Fruit fly (Drosophila melanogaster): ENCODE measurements around the gene Nepl8.

The Nepl8 gene

DNA sequence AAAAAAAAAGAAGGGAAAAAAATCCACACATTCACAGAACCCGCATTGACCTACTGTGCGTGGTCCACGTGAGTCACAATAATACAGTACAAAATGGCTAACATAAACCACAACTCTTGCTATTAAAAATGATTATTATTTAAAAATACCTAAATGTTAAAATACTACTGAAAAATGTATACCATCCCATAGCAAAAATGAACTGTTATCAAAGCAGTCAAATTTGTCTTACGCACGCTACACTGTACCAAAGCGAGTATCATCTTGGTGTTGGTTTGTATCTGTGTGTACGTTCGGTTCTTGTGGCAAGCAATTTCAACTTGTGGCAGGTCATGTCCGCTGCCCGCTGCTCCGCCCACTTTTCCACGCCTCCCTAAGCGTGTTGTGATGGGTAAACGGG, 12.5 kb downstream of the Nepl8 start (continued):
- peak; percentile 87 for TF ChIP-seq net (GFP tag; optimal IDR thresholded peaks at IDR 0.05)
- peak; percentile 55 for TF ChIP-seq CG9139 (GFP tag; optimal IDR thresholded peaks at IDR 0.05)
- peak; percentile 2 for TF ChIP-seq Blimp-1 (GFP tag; optimal IDR thresholded peaks at IDR 0.05)
- peak; percentile 69 for TF ChIP-seq CG16779 (tag; optimal IDR thresholded peaks at IDR 0.05)
- peak; percentile 93 for TF ChIP-seq CG8119 (GFP tag; IDR thresholded peaks at IDR 0.05)
- peak; percentile 84 for TF ChIP-seq CG34406 (GFP tag; optimal IDR thresholded peaks at IDR 0.05)
- peak; percentile 87 for TF ChIP-seq Hr39 (GFP tag; optimal IDR thresholded peaks at IDR 0.05)
- TF ChIP-seq Sox15 (GFP tag; optimal IDR thresholded peaks at IDR 0.05) = peak; percentile 77
- peak; percentile 95 for TF ChIP-seq CG15336 (GFP tag; IDR thresholded peaks at IDR 0.05)
- TF ChIP-seq eg (GFP tag; IDR thresholded peaks at IDR 0.05) = peak; percentile 95

DNA sequence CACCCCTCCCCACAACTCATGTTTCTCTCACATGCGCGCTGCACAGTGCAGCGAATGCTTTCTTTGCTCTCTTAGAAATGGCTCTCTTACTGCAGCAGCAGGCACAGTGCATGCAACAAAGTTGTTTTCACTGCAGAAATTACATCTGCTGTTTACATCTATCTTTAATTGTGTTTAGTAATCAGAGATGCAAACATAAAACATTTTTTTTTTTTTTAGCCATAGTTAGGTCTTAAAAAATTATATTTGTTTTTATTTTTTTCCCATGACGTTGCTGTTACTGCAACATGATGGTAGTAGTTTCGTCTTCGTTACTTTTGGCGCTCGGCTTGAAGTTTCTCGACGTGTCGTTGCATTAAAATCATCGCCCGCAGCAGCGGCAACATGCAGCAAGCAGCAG, 13.4 kb downstream of the Nepl8 start:
- no peak for TF ChIP-seq CG11294 (GFP tag; IDR thresholded peaks at IDR 0.05)
- no peak for TF ChIP-seq salr (GFP tag; optimal IDR thresholded peaks at IDR 0.05)
- TF ChIP-seq dsx (GFP tag; optimal IDR thresholded peaks at IDR 0.05; ENCODE audit: poor library complexity, severe bottlenecking) = peak; percentile 59
- peak; percentile 66 for TF ChIP-seq svp (GFP tag)
- TF ChIP-seq Met (GFP tag; optimal IDR thresholded peaks at IDR 0.05) = no peak
- TF ChIP-seq net (GFP tag; optimal IDR thresholded peaks at IDR 0.05) = peak; percentile 27
- TF ChIP-seq CG11762 (GFP tag; optimal IDR thresholded peaks at IDR 0.05; ENCODE audit: insufficient read depth) = no peak
- no peak for TF ChIP-seq Smox (GFP tag; optimal IDR thresholded peaks at IDR 0.05)
- no peak for TF ChIP-seq Gug (GFP tag; IDR thresholded peaks at IDR 0.05)
- TF ChIP-seq Eip75B (GFP tag; optimal IDR thresholded peaks at IDR 0.05) = peak; percentile 34
- TF ChIP-seq CG7368 (GFP tag; optimal IDR thresholded peaks at IDR 0.05) = no peak
- TF ChIP-seq Ets21C (GFP tag; optimal IDR thresholded peaks at IDR 0.05) = no peak
- peak; percentile 70 for TF ChIP-seq CG8119 (GFP tag; IDR thresholded peaks at IDR 0.05)
- TF ChIP-seq achi (GFP tag; optimal IDR thresholded peaks at IDR 0.05) = peak; percentile 23
- TF ChIP-seq lz (GFP tag; optimal IDR thresholded peaks at IDR 0.05) = no peak
- TF ChIP-seq pdm3 (GFP tag; optimal IDR thresholded peaks at IDR 0.05) = peak; percentile 10
- no peak for TF ChIP-seq esn (GFP tag; optimal IDR thresholded peaks at IDR 0.05)
- no peak for TF ChIP-seq spab (GFP tag; optimal IDR thresholded peaks at IDR 0.05)
- peak; percentile 56 for TF ChIP-seq CG32006 (GFP tag; optimal IDR thresholded peaks at IDR 0.05)
- TF ChIP-seq CG34406 (GFP tag; optimal IDR thresholded peaks at IDR 0.05) = no peak
- no peak for TF ChIP-seq Hr39 (GFP tag; optimal IDR thresholded peaks at IDR 0.05)
- TF ChIP-seq Blimp-1 (GFP tag; optimal IDR thresholded peaks at IDR 0.05) = no peak
- no peak for TF ChIP-seq CG9139 (GFP tag; optimal IDR thresholded peaks at IDR 0.05)
- TF ChIP-seq CG8319 (GFP tag; optimal IDR thresholded peaks at IDR 0.05) = no peak
- no peak for TF ChIP-seq CG6792 (GFP tag; optimal IDR thresholded peaks at IDR 0.05)
- no peak for TF ChIP-seq CG1621 (tag; optimal IDR thresholded peaks at IDR 0.05)
- TF ChIP-seq CG6163 (GFP tag; IDR thresholded peaks at IDR 0.05) = peak; percentile 64
- no peak for TF ChIP-seq CG31627 (GFP tag; optimal IDR thresholded peaks at IDR 0.05)
- peak; percentile 26 for TF ChIP-seq CG4318 (GFP tag; optimal IDR thresholded peaks at IDR 0.05)
- TF ChIP-seq Sox102F (GFP tag; optimal IDR thresholded peaks at IDR 0.05) = no peak
- no peak for TF ChIP-seq CG6808 (GFP tag; optimal IDR thresholded peaks at IDR 0.05)
- no peak for TF ChIP-seq CG6854 (GFP tag; optimal IDR thresholded peaks at IDR 0.05)
- TF ChIP-seq topi (GFP tag; optimal IDR thresholded peaks at IDR 0.05) = no peak
- peak; percentile 83 for TF ChIP-seq Hr4 (GFP tag; optimal IDR thresholded peaks at IDR 0.05)
- peak; percentile 59 for TF ChIP-seq Eip78C (GFP tag)
- TF ChIP-seq CG3919 (GFP tag; optimal IDR thresholded peaks at IDR 0.05) = peak; percentile 28
- peak; percentile 45 for TF ChIP-seq Lpt (GFP tag; optimal IDR thresholded peaks at IDR 0.05)
- no peak for TF ChIP-seq Ets96B (tag; optimal IDR thresholded peaks at IDR 0.05)
- peak; percentile 32 for TF ChIP-seq CG6276 (GFP tag; optimal IDR thresholded peaks at IDR 0.05)
- peak; percentile 69 for TF ChIP-seq CG15336 (GFP tag; IDR thresholded peaks at IDR 0.05)
- no peak for TF ChIP-seq cyc (GFP tag; optimal IDR thresholded peaks at IDR 0.05)
- TF ChIP-seq fd59A (GFP tag; optimal IDR thresholded peaks at IDR 0.05) = no peak
- TF ChIP-seq CG3032 (tag; optimal IDR thresholded peaks at IDR 0.05) = no peak
- TF ChIP-seq CG10631 (GFP tag; optimal IDR thresholded peaks at IDR 0.05) = no peak
- peak; percentile 50; the same call in 2 of the 3 replicates for TF ChIP-seq eg (GFP tag; IDR thresholded peaks at IDR 0.05)
- no peak for TF ChIP-seq Sox15 (GFP tag; optimal IDR thresholded peaks at IDR 0.05)
- no peak for TF ChIP-seq Hr38 (GFP tag; optimal IDR thresholded peaks at IDR 0.05)
- TF ChIP-seq dac (GFP tag; optimal IDR thresholded peaks at IDR 0.05) = peak; percentile 20

Data from whole organism, prepupa.